Worm (Caenorhabditis elegans): ENCODE measurements around the gene pitr-2.

The pitr-2 gene

DNA sequence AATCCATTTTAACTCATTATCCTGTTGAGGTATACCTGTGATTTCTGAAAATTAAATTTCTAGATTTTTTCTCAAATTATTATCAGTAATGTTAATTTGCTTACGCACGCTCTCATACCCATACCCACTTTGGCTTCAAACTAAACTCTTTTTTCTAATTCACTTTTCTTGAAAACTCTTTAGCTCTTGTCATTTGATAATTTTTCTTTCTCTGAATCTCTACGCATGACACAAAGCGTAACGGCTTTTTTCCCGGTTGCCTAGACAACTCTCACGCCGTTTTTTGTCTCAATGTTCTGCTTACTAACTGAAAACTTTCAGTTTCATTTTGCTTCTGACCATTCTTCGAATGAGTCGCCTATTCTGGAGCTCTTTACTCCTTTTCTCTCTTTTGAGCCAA is 3.6 kb downstream of the pitr-2 start, which contains the start of gene B0222.1:
B0222.1 (plus strand) TSS at position 306 of the 400 bp plus-strand sequence.
- TF ChIP-seq Y116A8C.19 (tag; optimal IDR thresholded peaks at IDR 0.05; ENCODE audit: borderline replicate concordance), result no peak
- peak; percentile 29 for TF ChIP-seq dsc-1 (tag; optimal IDR thresholded peaks at IDR 0.05)
- TF ChIP-seq snu-23 (GFP tag; optimal IDR thresholded peaks at IDR 0.05), result no peak
- no peak for TF ChIP-seq zip-4 (GFP tag; optimal IDR thresholded peaks at IDR 0.05)
- no peak for TF ChIP-seq grh-1 (GFP tag; IDR thresholded peaks at IDR 0.05)
- TF ChIP-seq C04F5.9 (tag; optimal IDR thresholded peaks at IDR 0.05), result no peak
- TF ChIP-seq sptf-1 (tag; optimal IDR thresholded peaks at IDR 0.05), result no peak
- no peak for TF ChIP-seq fkh-10 (GFP tag; optimal IDR thresholded peaks at IDR 0.05)
- TF ChIP-seq ceh-63 (GFP tag; optimal IDR thresholded peaks at IDR 0.05), result no peak
- TF ChIP-seq sup-37 (GFP tag; optimal IDR thresholded peaks at IDR 0.05), result no peak
- no peak for TF ChIP-seq lin-39 (tag; optimal IDR thresholded peaks at IDR 0.05)
- peak; percentile 95 for TF ChIP-seq fkh-8 (tag; optimal IDR thresholded peaks at IDR 0.05)
- peak; percentile 10 for TF ChIP-seq pax-3 (tag; optimal IDR thresholded peaks at IDR 0.05)
- peak; percentile 6 for TF ChIP-seq lin-14 (GFP tag; optimal IDR thresholded peaks at IDR 0.05)
- TF ChIP-seq pqm-1 (tag; optimal IDR thresholded peaks at IDR 0.05), result no peak
- TF ChIP-seq aha-1 (tag; optimal IDR thresholded peaks at IDR 0.05), result no peak
- TF ChIP-seq ces-1 (GFP tag; optimal IDR thresholded peaks at IDR 0.05), result no peak
- TF ChIP-seq nhr-76 (tag; optimal IDR thresholded peaks at IDR 0.05), result no peak
- TF ChIP-seq egl-27 (tag; optimal IDR thresholded peaks at IDR 0.05), result no peak
- no peak for TF ChIP-seq ceh-90 (tag; optimal IDR thresholded peaks at IDR 0.05)
- peak; percentile 59 for TF ChIP-seq nhr-11 (tag; optimal IDR thresholded peaks at IDR 0.05)
- no peak for TF ChIP-seq lir-3 (tag; optimal IDR thresholded peaks at IDR 0.05; ENCODE audit: poor library complexity)
- no peak for TF ChIP-seq dpl-1 (GFP tag; optimal IDR thresholded peaks at IDR 0.05)
- no peak for TF ChIP-seq tbx-2 (tag; optimal IDR thresholded peaks at IDR 0.05)
- TF ChIP-seq unc-130 (tag; optimal IDR thresholded peaks at IDR 0.05), result no peak
- TF ChIP-seq efl-1 (optimal IDR thresholded peaks at IDR 0.05), result no peak
- TF ChIP-seq efl-1 (GFP tag; optimal IDR thresholded peaks at IDR 0.05 in 1 of 2), result no peak
- TF ChIP-seq ceh-82 (tag; optimal IDR thresholded peaks at IDR 0.05), result no peak
- no peak for TF ChIP-seq elt-3 (tag; optimal IDR thresholded peaks at IDR 0.05)
- TF ChIP-seq swsn-7 (tag; optimal IDR thresholded peaks at IDR 0.05), result peak; percentile 3
- TF ChIP-seq nhr-47 (tag; optimal IDR thresholded peaks at IDR 0.05), result peak; percentile 62
- no peak for TF ChIP-seq fkh-4 (tag; optimal IDR thresholded peaks at IDR 0.05; ENCODE audit: borderline replicate concordance)
- no peak for TF ChIP-seq nhr-28 (tag; optimal IDR thresholded peaks at IDR 0.05)
- TF ChIP-seq nhr-20 (tag; optimal IDR thresholded peaks at IDR 0.05), result peak; percentile 79
- TF ChIP-seq hlh-17 (GFP tag; optimal IDR thresholded peaks at IDR 0.05; ENCODE audit: borderline replicate concordance), result no peak
- no peak for TF ChIP-seq isw-1 (GFP tag; IDR thresholded peaks at IDR 0.05)
- no peak for TF ChIP-seq irx-1 (tag; optimal IDR thresholded peaks at IDR 0.05)
- TF ChIP-seq lsy-2 (tag; optimal IDR thresholded peaks at IDR 0.05), result no peak
- TF ChIP-seq hpl-2 (GFP tag; optimal IDR thresholded peaks at IDR 0.05), result no peak
- no peak for TF ChIP-seq egl-13 (tag; optimal IDR thresholded peaks at IDR 0.05)
- TF ChIP-seq zag-1 (tag; optimal IDR thresholded peaks at IDR 0.05), result no peak
- no peak for TF ChIP-seq nhr-85 (tag)
- no peak for TF ChIP-seq tlp-1 (tag; optimal IDR thresholded peaks at IDR 0.05)
- TF ChIP-seq blmp-1 (tag; optimal IDR thresholded peaks at IDR 0.05), result no peak
- TF ChIP-seq C34B4.2 (tag; optimal IDR thresholded peaks at IDR 0.05), result no peak
- TF ChIP-seq nhr-71 (tag; optimal IDR thresholded peaks at IDR 0.05), result peak; percentile 72
- TF ChIP-seq efl-3 (GFP tag; optimal IDR thresholded peaks at IDR 0.05), result no peak
- no peak for TF ChIP-seq pag-3 (tag; optimal IDR thresholded peaks at IDR 0.05; ENCODE audit: borderline replicate concordance, insufficient read depth)
- TF ChIP-seq mab-9 (GFP tag; IDR thresholded peaks at IDR 0.05), result no peak
- TF ChIP-seq sox-4 (tag; optimal IDR thresholded peaks at IDR 0.05), result peak; percentile 9
- TF ChIP-seq ets-5 (GFP tag; IDR thresholded peaks at IDR 0.05), result no peak
- TF ChIP-seq nhr-19 (GFP tag; conservative IDR thresholded peaks at IDR 0.05), result no peak
- TF ChIP-seq mep-1 (tag; optimal IDR thresholded peaks at IDR 0.05), result no peak
- TF ChIP-seq aly-2 (tag; optimal IDR thresholded peaks at IDR 0.05), result no peak
